Worm (Caenorhabditis elegans) whole organism, early embryonic: ENCODE results near the gene eef-1B.2.

Source experiments
- F13C5.2 ChIP-seq: sonication (generic microtip); optimal IDR thresholded peaks from 2 replicates; lab custom pipeline; 2017; ENCODE audit warnings: mild to moderate bottlenecking, missing genetic modification characterization, inconsistent platforms, missing compliant biosample characterization
- aly-1 ChIP-seq: sonication (generic microtip); optimal IDR thresholded peaks from 2 replicates; lab custom pipeline; 2016; ENCODE audit warnings: missing genetic modification characterization, missing compliant biosample characterization
- ama-1 ChIP-seq: fragments of 150-350 bp; optimal IDR thresholded peaks from 2 replicates; lab custom pipeline; 2014
- ceh-36 ChIP-seq: sonication (generic microtip); optimal IDR thresholded peaks from 2 replicates; lab custom pipeline; 2016; ENCODE audit warnings: missing genetic modification characterization, inconsistent platforms, missing compliant biosample characterization
- flt-1 ChIP-seq: fragments of 200-800 bp; sonication (Bioruptor generic); IDR thresholded peaks from 2 replicates; pipeline ENCODE4 v1.3.6; 2022; ENCODE audit warnings: missing genetic modification characterization, missing compliant biosample characterization
- hmbx-1 ChIP-seq: sonication (generic microtip); optimal IDR thresholded peaks from 2 replicates; lab custom pipeline; 2016; ENCODE audit warnings: mild to moderate bottlenecking, missing genetic modification characterization, missing compliant biosample characterization
- hmg-4 ChIP-seq: fragments of 200-800 bp; sonication (Bioruptor generic); optimal IDR thresholded peaks from 2 replicates; lab custom pipeline; 2018; ENCODE audit warnings: mild to moderate bottlenecking, missing genetic modification characterization, missing compliant biosample characterization
- scrt-1 ChIP-seq: fragments of 200-800 bp; sonication (Bioruptor generic); IDR thresholded peaks from 2 replicates; pipeline ENCODE4 v1.3.6; 2022; ENCODE audit warnings: missing genetic modification characterization, missing compliant biosample characterization
- sea-1 ChIP-seq: fragments of 200-800 bp; sonication (Bioruptor generic); conservative IDR thresholded peaks from 2 replicates; pipeline ENCODE4 v1.3.6; 2022; ENCODE audit warnings: missing genetic modification characterization, missing compliant biosample characterization
- tbx-11 ChIP-seq: fragments of 200-800 bp; sonication (Bioruptor generic); IDR thresholded peaks from 2 replicates; pipeline ENCODE4 v1.3.6; 2022; ENCODE audit warnings: missing genetic modification characterization, missing compliant biosample characterization
- tra-4 ChIP-seq: sonication (generic microtip); optimal IDR thresholded peaks from 2 replicates; lab custom pipeline; 2017; ENCODE audit warnings: missing genetic modification characterization, missing compliant biosample characterization

DNA sequence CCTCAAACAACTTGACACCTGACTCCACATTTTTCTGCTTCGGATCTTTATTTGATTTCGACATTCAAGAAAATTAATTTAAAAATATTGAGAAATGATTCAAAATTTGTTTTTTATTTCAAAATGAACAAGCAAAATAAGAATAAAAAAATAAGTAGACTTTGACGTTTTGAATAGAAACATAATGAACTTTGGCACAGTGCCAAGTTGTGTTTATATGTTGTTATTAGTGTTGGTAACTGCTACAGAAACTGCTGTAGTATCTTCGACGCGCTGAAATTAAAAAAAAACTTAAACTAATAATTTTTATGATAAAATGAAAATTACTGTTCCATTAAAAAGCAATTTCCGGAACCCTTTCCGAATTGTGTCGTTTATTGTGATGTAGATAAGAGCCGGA, 28.5 kb downstream of the eef-1B.2 start, which contains the start of gene Y41E3.18:
- TF ChIP-seq ama-1 (no peak), hmg-4 (no peak), tbx-11 (no peak), flt-1 (GFP tag; lab: Robert Waterston, UW) (no peak), aly-1 (tag; lab: Kevin White, UChicago) (no peak), F13C5.2 (no peak), ceh-36 (no peak), sea-1 (GFP tag; lab: Robert Waterston, UW) (no peak), tra-4 (tag; lab: Kevin White, UChicago) (no peak), hmbx-1 (no peak), scrt-1 (GFP tag; lab: Robert Waterston, UW) (no peak)
